Worm (Caenorhabditis elegans) whole organism, mixed stage, embryonic: ENCODE measurements around the gene cht-3.
A peak's percentile ranks its signal among the peaks of the same experiment; 100 is the strongest.

ENCODE experiments used
- M03D4.4 ChIP-seq: sonication (generic microtip); optimal IDR thresholded peaks from 2 replicates; lab custom pipeline; 2017; ENCODE audit warnings: mild to moderate bottlenecking, missing genetic modification characterization, missing compliant biosample characterization
- bed-3 ChIP-seq: fragments of 200-800 bp; sonication (Bioruptor generic); optimal IDR thresholded peaks from 3 replicates; lab custom pipeline; 2018; ENCODE audit warnings: mild to moderate bottlenecking, missing genetic modification characterization, moderate library complexity, missing compliant biosample characterization
- blmp-1 ChIP-seq: fragments of 150-350 bp; optimal IDR thresholded peaks from 2 replicates; lab custom pipeline; 2014; ENCODE audit warnings: missing biosample characterization, missing genetic modification characterization
- ceh-39 ChIP-seq: fragments of 150-350 bp; optimal IDR thresholded peaks from 2 replicates; lab custom pipeline; 2014; ENCODE audit warnings: missing biosample characterization, missing genetic modification characterization
- ceh-43 ChIP-seq: fragments of 200-800 bp; sonication (Bioruptor generic); optimal IDR thresholded peaks from 2 replicates; lab custom pipeline; 2018; ENCODE audit warnings: mild to moderate bottlenecking, missing genetic modification characterization, moderate library complexity, missing compliant biosample characterization
- ceh-83 ChIP-seq: fragments of 200-800 bp; sonication (Bioruptor generic); optimal IDR thresholded peaks from 2 replicates; lab custom pipeline; 2018; ENCODE audit warnings: mild to moderate bottlenecking, missing genetic modification characterization, missing compliant biosample characterization
- ces-1 ChIP-seq: fragments of 150-350 bp; optimal IDR thresholded peaks from 2 replicates; lab custom pipeline; 2014; ENCODE audit warnings: missing biosample characterization, missing genetic modification reagents, missing genetic modification characterization
- cnd-1 ChIP-seq: fragments of 200-800 bp; sonication (Bioruptor generic); optimal IDR thresholded peaks from 2 replicates; lab custom pipeline; 2018; ENCODE audit warnings: mild to moderate bottlenecking, missing genetic modification characterization, missing compliant biosample characterization
- drap-1 ChIP-seq: fragments of 200-800 bp; sonication (Bioruptor generic); optimal IDR thresholded peaks from 3 replicates; lab custom pipeline; 2018; ENCODE audit warnings: mild to moderate bottlenecking, missing genetic modification characterization, missing compliant biosample characterization
- elt-1 ChIP-seq: sonication (generic microtip); optimal IDR thresholded peaks from 2 replicates; lab custom pipeline; 2017; ENCODE audit warnings: missing genetic modification characterization, mild to moderate bottlenecking, missing compliant biosample characterization, antibody characterized with exemption, moderate library complexity, borderline replicate concordance; ENCODE audit not compliant: insufficient read depth
- elt-3 ChIP-seq: fragments of 150-350 bp; optimal IDR thresholded peaks from 2 replicates; lab custom pipeline; 2014; ENCODE audit warnings: missing biosample characterization, missing genetic modification characterization
- flh-1 ChIP-seq: fragments of 200-800 bp; sonication (Bioruptor generic); optimal IDR thresholded peaks from 2 replicates; lab custom pipeline; 2018; ENCODE audit warnings: mild to moderate bottlenecking, missing genetic modification characterization, moderate library complexity, missing compliant biosample characterization
- ham-2 ChIP-seq: fragments of 200-800 bp; sonication (Bioruptor generic); optimal IDR thresholded peaks from 2 replicates; lab custom pipeline; 2018; ENCODE audit warnings: mild to moderate bottlenecking, missing genetic modification characterization, missing compliant biosample characterization
- hlh-1 ChIP-seq: fragments of 150-350 bp; optimal IDR thresholded peaks from 2 replicates; lab custom pipeline; 2014; ENCODE audit warnings: missing biosample characterization, missing genetic modification reagents, missing genetic modification characterization
- lin-13 ChIP-seq: fragments of 150-350 bp; optimal IDR thresholded peaks from 2 replicates; lab custom pipeline; 2014; ENCODE audit warnings: missing biosample characterization, missing genetic modification characterization
- lin-32 ChIP-seq: fragments of 200-800 bp; sonication (Bioruptor generic); optimal IDR thresholded peaks from 2 replicates; lab custom pipeline; 2018; ENCODE audit warnings: mild to moderate bottlenecking, missing genetic modification characterization, missing compliant biosample characterization
- lsy-2 ChIP-seq: fragments of 150-350 bp; optimal IDR thresholded peaks from 2 replicates; lab custom pipeline; 2014; ENCODE audit warnings: missing biosample characterization, missing genetic modification characterization
- mab-5 ChIP-seq: fragments of 150-350 bp; optimal IDR thresholded peaks from 2 replicates; lab custom pipeline; 2014; ENCODE audit warnings: missing biosample characterization, missing genetic modification characterization
- mep-1 ChIP-seq: fragments of 150-350 bp; optimal IDR thresholded peaks from 2 replicates; lab custom pipeline; 2017; ENCODE audit warnings: missing biosample characterization, missing genetic modification reagents, missing genetic modification characterization, inconsistent platforms
- mls-2 ChIP-seq: sonication (generic microtip); optimal IDR thresholded peaks from 2 replicates; lab custom pipeline; 2016; ENCODE audit warnings: mild to moderate bottlenecking, missing genetic modification characterization, moderate library complexity, missing compliant biosample characterization
- nhr-12 ChIP-seq: fragments of 150-350 bp; optimal IDR thresholded peaks from 2 replicates; lab custom pipeline; 2014; ENCODE audit warnings: missing biosample characterization, missing genetic modification characterization
- nhr-2 ChIP-seq: fragments of 150-350 bp; optimal IDR thresholded peaks from 2 replicates; lab custom pipeline; 2014; ENCODE audit warnings: missing biosample characterization, missing genetic modification characterization
- nhr-237 ChIP-seq: fragments of 150-350 bp; optimal IDR thresholded peaks from 2 replicates; lab custom pipeline; 2014; ENCODE audit warnings: missing biosample characterization, missing genetic modification characterization
- nhr-28 ChIP-seq: fragments of 150-350 bp; optimal IDR thresholded peaks from 2 replicates; lab custom pipeline; 2014; ENCODE audit warnings: missing biosample characterization, missing genetic modification characterization
- nhr-76 ChIP-seq: sonication (generic microtip); optimal IDR thresholded peaks from 2 replicates; lab custom pipeline; 2017; ENCODE audit warnings: missing biosample characterization, missing genetic modification characterization
- pha-4 ChIP-seq: fragments of 150-350 bp; optimal IDR thresholded peaks from 2 replicates; lab custom pipeline; 2018; ENCODE audit warnings: missing biosample characterization, missing genetic modification reagents, missing genetic modification characterization
- sem-2 ChIP-seq: fragments of 200-800 bp; sonication (Bioruptor generic); optimal IDR thresholded peaks from 2 replicates; lab custom pipeline; 2018; ENCODE audit warnings: mild to moderate bottlenecking, missing genetic modification characterization, missing compliant biosample characterization
- snpc-4 ChIP-seq: fragments of 150-350 bp; optimal IDR thresholded peaks from 2 replicates; lab custom pipeline; 2014; ENCODE audit warnings: missing biosample characterization, missing genetic modification characterization
- sptf-1 ChIP-seq: sonication (generic microtip); optimal IDR thresholded peaks from 2 replicates; lab custom pipeline; 2017; ENCODE audit warnings: mild to moderate bottlenecking, missing genetic modification characterization, moderate library complexity, missing compliant biosample characterization
- tbx-8 ChIP-seq: fragments of 200-800 bp; sonication (Bioruptor generic); optimal IDR thresholded peaks from 2 replicates; lab custom pipeline; 2018; ENCODE audit warnings: mild to moderate bottlenecking, missing genetic modification characterization, moderate library complexity, missing compliant biosample characterization
- unc-120 ChIP-seq: sonication (generic microtip); optimal IDR thresholded peaks from 2 replicates; lab custom pipeline; 2017; ENCODE audit warnings: missing genetic modification characterization, missing compliant biosample characterization; ENCODE audit not compliant: poor library complexity, severe bottlenecking
- unc-39 ChIP-seq: fragments of 150-350 bp; optimal IDR thresholded peaks from 2 replicates; lab custom pipeline; 2014; ENCODE audit warnings: missing biosample characterization, missing genetic modification characterization
- unc-62 ChIP-seq: fragments of 150-350 bp; optimal IDR thresholded peaks from 2 replicates; lab custom pipeline; 2014; ENCODE audit warnings: missing biosample characterization, missing genetic modification reagents, missing genetic modification characterization
- zip-8 ChIP-seq: fragments of 150-350 bp; optimal IDR thresholded peaks from 2 replicates; lab custom pipeline; 2014; ENCODE audit warnings: missing biosample characterization, missing genetic modification characterization
- ztf-11 ChIP-seq: fragments of 150-350 bp; optimal IDR thresholded peaks from 2 replicates; lab custom pipeline; 2014; ENCODE audit warnings: missing biosample characterization, missing genetic modification characterization

cht-3 gene

DNA sequence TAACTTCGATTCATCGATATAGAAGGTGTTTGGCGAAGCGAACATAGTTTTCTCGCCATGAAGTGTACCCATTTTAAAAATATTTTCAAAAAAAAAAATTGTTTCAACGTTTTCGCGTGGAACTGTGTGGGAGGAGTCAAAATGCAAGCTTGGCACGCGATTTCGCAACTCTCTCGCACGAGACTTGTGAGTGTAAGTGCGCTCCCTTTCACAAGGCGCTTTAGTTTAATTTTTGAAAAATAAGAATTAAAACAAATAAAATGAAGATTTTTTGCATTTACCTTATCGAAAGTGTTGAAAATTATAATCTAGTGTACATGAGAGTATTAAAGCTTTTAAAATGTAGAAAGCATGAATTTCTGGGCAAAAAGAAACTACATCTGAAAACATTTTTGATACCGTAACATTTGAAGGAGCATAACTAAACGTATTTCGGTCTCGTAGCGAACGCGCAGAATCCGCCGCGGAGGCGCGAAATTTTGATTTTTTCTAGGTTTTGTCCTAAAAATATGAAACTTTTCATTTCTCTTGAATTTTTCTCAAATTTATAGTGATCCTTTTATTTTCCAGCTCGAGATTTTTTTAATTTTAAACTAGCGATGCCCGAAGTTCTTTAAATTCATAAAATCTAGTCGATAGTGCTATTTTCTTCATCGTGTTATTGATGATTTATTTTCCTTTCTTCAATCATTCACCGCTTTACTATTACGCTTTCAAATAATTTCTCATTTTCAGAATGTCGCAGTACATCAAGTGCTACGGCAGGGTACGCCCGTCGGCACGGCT lies 36.2 kb downstream of the cht-3 start, which contains the start of the genes cogc-2 and klp-18:
TSS of gene cogc-2 (minus strand) at position 105 of the 786 bp plus-strand sequence.
TSS of gene klp-18 (plus strand) at position 736 of the 786 bp plus-strand sequence.
- TF ChIP-seq flh-1 (GFP tag; lab: Kevin White, UChicago) = no peak
- TF ChIP-seq sem-2 (GFP tag; lab: Kevin White, UChicago) = peak; percentile 21
- peak; percentile 7 for TF ChIP-seq ham-2 (GFP tag; lab: Kevin White, UChicago)
- peak; percentile 19 for TF ChIP-seq lin-32 (GFP tag; lab: Kevin White, UChicago)
- TF ChIP-seq lsy-2 (tag; lab: Kevin White, UChicago) = peak; percentile 75
- TF ChIP-seq ztf-11 (tag; lab: Kevin White, UChicago) = peak; percentile 65
- TF ChIP-seq hlh-1 = peak; percentile 73
- TF ChIP-seq drap-1 (GFP tag; lab: Kevin White, UChicago) = peak; percentile 75
- peak; percentile 5 for TF ChIP-seq cnd-1 (tag; lab: Kevin White, UChicago)
- no peak for TF ChIP-seq snpc-4
- TF ChIP-seq nhr-12 (tag; lab: Kevin White, UChicago) = no peak
- no peak for TF ChIP-seq tbx-8 (GFP tag; lab: Kevin White, UChicago)
- peak; percentile 45 for TF ChIP-seq elt-1 (tag; lab: Kevin White, UChicago)
- TF ChIP-seq pha-4 = peak; percentile 44
- TF ChIP-seq ceh-39 = peak; percentile 24
- peak; percentile 60 for TF ChIP-seq mab-5 (tag; lab: Kevin White, UChicago)
- no peak for TF ChIP-seq elt-3 (tag; lab: Kevin White, UChicago)
- TF ChIP-seq sptf-1 = peak; percentile 86
- peak; percentile 60 for TF ChIP-seq blmp-1
- TF ChIP-seq unc-120 (tag; lab: Kevin White, UChicago) = peak; percentile 46
- peak; percentile 49 for TF ChIP-seq lin-13 (tag; lab: Kevin White, UChicago)
- TF ChIP-seq mep-1 = peak; percentile 97
- TF ChIP-seq nhr-28 = no peak
- TF ChIP-seq M03D4.4 (tag; lab: Kevin White, UChicago) = peak; percentile 69
- peak; percentile 75 for TF ChIP-seq mls-2 (tag; lab: Kevin White, UChicago)
- TF ChIP-seq nhr-76 (tag; lab: Kevin White, UChicago) = peak; percentile 57
- TF ChIP-seq nhr-2 (tag; lab: Kevin White, UChicago) = peak; percentile 43
- no peak for TF ChIP-seq unc-62
- peak; percentile 67 for TF ChIP-seq ces-1 (GFP tag; lab: Kevin White, UChicago)
- no peak for TF ChIP-seq ceh-83 (GFP tag; lab: Kevin White, UChicago)
- TF ChIP-seq zip-8 (tag; lab: Kevin White, UChicago) = no peak
- TF ChIP-seq nhr-237 = peak; percentile 84
- peak; percentile 61 for TF ChIP-seq ceh-43 (GFP tag; lab: Kevin White, UChicago)
- peak; percentile 24 for TF ChIP-seq unc-39 (tag; lab: Kevin White, UChicago)
- peak; percentile 78 for TF ChIP-seq bed-3 (GFP tag; lab: Kevin White, UChicago)

DNA sequence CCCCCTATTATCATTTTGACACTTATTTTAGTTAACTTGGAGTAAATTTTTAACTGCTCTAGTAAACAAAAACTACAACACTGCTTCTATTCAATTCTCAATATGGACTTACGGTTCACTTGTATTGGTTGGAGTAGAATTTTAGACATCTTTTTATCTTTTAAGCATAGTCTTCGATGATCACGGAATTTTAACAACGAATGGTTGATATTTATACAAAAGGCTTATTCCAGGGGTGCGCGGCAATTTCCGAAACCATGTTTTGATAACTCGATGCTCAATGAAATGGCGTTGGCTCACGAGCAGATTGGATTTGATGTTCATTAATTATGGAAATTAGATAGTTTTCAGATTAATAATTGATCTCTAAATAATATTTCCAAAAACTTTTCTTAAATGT lies 40.0 kb downstream of the cht-3 start:
- TF ChIP-seq nhr-12 (tag; lab: Kevin White, UChicago) = no peak
- no peak for TF ChIP-seq flh-1 (GFP tag; lab: Kevin White, UChicago)
- no peak for TF ChIP-seq nhr-28
- no peak for TF ChIP-seq snpc-4
- no peak for TF ChIP-seq elt-1 (tag; lab: Kevin White, UChicago)
- TF ChIP-seq ztf-11 (tag; lab: Kevin White, UChicago) = no peak
- TF ChIP-seq unc-120 (tag; lab: Kevin White, UChicago) = no peak
- no peak for TF ChIP-seq ceh-43 (GFP tag; lab: Kevin White, UChicago)
- no peak for TF ChIP-seq unc-39 (tag; lab: Kevin White, UChicago)
- no peak for TF ChIP-seq elt-3 (tag; lab: Kevin White, UChicago)
- no peak for TF ChIP-seq lin-13 (tag; lab: Kevin White, UChicago)
- TF ChIP-seq tbx-8 (GFP tag; lab: Kevin White, UChicago) = no peak
- no peak for TF ChIP-seq mls-2 (tag; lab: Kevin White, UChicago)
- no peak for TF ChIP-seq hlh-1
- TF ChIP-seq ceh-83 (GFP tag; lab: Kevin White, UChicago) = no peak
- no peak for TF ChIP-seq lsy-2 (tag; lab: Kevin White, UChicago)
- no peak for TF ChIP-seq mep-1
- TF ChIP-seq cnd-1 (tag; lab: Kevin White, UChicago) = no peak
- no peak for TF ChIP-seq nhr-2 (tag; lab: Kevin White, UChicago)
